Fruit fly (Drosophila melanogaster): ENCODE results near the gene CG18302.

CG18302 gene

DNA sequence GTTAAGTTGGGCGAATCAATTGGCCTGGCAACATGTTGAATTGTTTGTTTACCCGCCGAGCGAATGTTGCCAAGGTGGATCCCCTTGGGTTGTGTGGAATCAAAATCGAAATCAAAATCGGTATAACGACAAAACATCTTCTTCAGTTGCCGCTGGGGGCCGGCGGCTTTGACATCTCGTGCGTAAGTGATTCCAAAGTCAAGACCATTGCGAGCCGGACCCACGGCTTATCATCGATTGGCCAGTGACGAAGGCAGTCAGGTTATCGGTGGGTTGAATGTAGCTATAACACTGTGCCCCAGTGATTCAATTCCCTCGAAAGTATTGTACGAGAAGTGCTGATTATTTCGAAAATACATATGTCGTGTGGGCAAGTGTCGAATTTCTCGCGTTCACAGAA, 5.1 kb upstream of the CG18302 start:
- TF ChIP-seq Rel (GFP tag; optimal IDR thresholded peaks at IDR 0.05), result no peak
- peak; percentile 90 for TF ChIP-seq Rel (tag; optimal IDR thresholded peaks at IDR 0.05)
- TF ChIP-seq Hr78 (GFP tag; optimal IDR thresholded peaks at IDR 0.05), result no peak
- no peak for TF ChIP-seq psq (GFP tag; optimal IDR thresholded peaks at IDR 0.05)
- peak; percentile 1 for TF ChIP-seq CrebA (GFP tag; optimal IDR thresholded peaks at IDR 0.05; ENCODE audit: borderline replicate concordance)
- no peak for TF ChIP-seq ey (GFP tag; optimal IDR thresholded peaks at IDR 0.05)
- no peak for TF ChIP-seq sage (GFP tag; optimal IDR thresholded peaks at IDR 0.05)

DNA sequence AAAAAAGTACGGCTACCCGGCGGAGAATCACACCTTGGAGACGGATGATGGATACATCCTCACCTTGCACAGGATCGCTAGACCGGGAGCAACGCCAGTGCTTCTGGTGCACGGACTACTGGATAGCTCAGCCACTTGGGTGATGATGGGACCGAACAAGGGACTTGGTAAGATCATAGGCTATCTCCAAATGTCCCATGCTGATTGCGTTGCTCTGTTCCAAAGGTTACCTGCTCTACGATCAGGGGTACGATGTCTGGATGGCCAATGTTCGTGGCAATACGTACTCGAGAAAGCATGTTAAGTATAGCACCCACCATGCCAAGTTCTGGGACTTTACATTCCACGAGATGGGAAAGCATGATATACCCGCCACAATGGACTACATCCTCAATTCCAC, 4.0 kb upstream of the CG18302 start:
- TF ChIP-seq foxo (GFP tag; optimal IDR thresholded peaks at IDR 0.05), result no peak
- no peak for TF ChIP-seq usp (GFP tag; optimal IDR thresholded peaks at IDR 0.05)
- TF ChIP-seq Hr78 (GFP tag; optimal IDR thresholded peaks at IDR 0.05), result no peak
- TF ChIP-seq lola (GFP tag; optimal IDR thresholded peaks at IDR 0.05), result no peak
- TF ChIP-seq CG32264 (GFP tag; optimal IDR thresholded peaks at IDR 0.05), result no peak
- no peak for TF ChIP-seq pan (optimal IDR thresholded peaks at IDR 0.05)
- TF ChIP-seq Mio (GFP tag; optimal IDR thresholded peaks at IDR 0.05), result no peak
- no peak for TF ChIP-seq sage (GFP tag; optimal IDR thresholded peaks at IDR 0.05)
- TF ChIP-seq br (GFP tag; optimal IDR thresholded peaks at IDR 0.05), result no peak
- no peak for TF ChIP-seq h (GFP tag; optimal IDR thresholded peaks at IDR 0.05)
- TF ChIP-seq Hr83 (GFP tag; optimal IDR thresholded peaks at IDR 0.05; ENCODE audit: poor library complexity, severe bottlenecking), result no peak
- TF ChIP-seq Sp1 (GFP tag; optimal IDR thresholded peaks at IDR 0.05), result no peak
- TF ChIP-seq Rel (GFP tag; optimal IDR thresholded peaks at IDR 0.05), result no peak
- TF ChIP-seq Rel (tag; optimal IDR thresholded peaks at IDR 0.05), result no peak
- no peak for TF ChIP-seq CrebA (GFP tag; optimal IDR thresholded peaks at IDR 0.05; ENCODE audit: borderline replicate concordance)
- no peak for TF ChIP-seq Dfd (GFP tag; optimal IDR thresholded peaks at IDR 0.05)
- no peak for TF ChIP-seq HLH106 (tag; optimal IDR thresholded peaks at IDR 0.05)
- TF ChIP-seq psq (GFP tag; optimal IDR thresholded peaks at IDR 0.05), result no peak
- TF ChIP-seq Dif (GFP tag; optimal IDR thresholded peaks at IDR 0.05; ENCODE audit: partially characterized antibody), result no peak
- TF ChIP-seq ey (GFP tag; optimal IDR thresholded peaks at IDR 0.05), result no peak
- TF ChIP-seq Myc (optimal IDR thresholded peaks at IDR 0.05), result no peak

- TF ChIP-seq dsf (GFP tag; optimal IDR thresholded peaks at IDR 0.05; ENCODE audit: borderline replicate concordance), result no peak
- no peak for TF ChIP-seq CG9705 (GFP tag; optimal IDR thresholded peaks at IDR 0.05)
- TF ChIP-seq Mio (GFP tag; optimal IDR thresholded peaks at IDR 0.05), result no peak
- TF ChIP-seq foxo (GFP tag; optimal IDR thresholded peaks at IDR 0.05), result no peak
- TF ChIP-seq h (GFP tag; optimal IDR thresholded peaks at IDR 0.05), result no peak
Measured at dm6 chr2L:10531521-10531920, 2.6 kb upstream of the CG18302 start, which contains the start of gene CG18301. Gene CG18301, plus strand, starts transcription at chr2L:10531821.

DNA sequence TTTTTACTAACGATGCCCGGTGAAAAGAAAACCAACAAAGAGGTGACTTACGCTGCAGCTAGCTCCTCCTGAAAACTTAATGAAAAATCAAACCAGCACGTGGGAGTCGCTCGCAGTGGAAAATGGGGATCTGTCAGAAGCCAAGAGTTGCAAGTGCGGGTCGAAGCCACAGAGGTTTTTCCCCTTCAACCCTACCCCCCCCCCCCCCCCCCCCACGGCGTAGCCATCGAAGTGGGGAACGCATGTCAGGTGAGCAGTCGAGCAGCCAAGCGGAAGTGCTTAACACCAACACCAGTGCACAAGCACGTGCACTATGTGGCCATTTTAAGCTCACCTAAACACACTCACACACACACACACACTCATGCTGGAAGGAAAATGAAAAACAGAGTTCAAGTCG, 5.2 kb downstream of the CG18302 start:
- peak; percentile 82 for TF ChIP-seq Dfd (GFP tag; optimal IDR thresholded peaks at IDR 0.05)
- no peak for TF ChIP-seq Rel (GFP tag; optimal IDR thresholded peaks at IDR 0.05)
- TF ChIP-seq Rel (tag; optimal IDR thresholded peaks at IDR 0.05), result no peak
- no peak for TF ChIP-seq dsf (GFP tag; optimal IDR thresholded peaks at IDR 0.05; ENCODE audit: borderline replicate concordance)
- TF ChIP-seq CG32264 (GFP tag; optimal IDR thresholded peaks at IDR 0.05), result no peak
- no peak for TF ChIP-seq brk (GFP tag; optimal IDR thresholded peaks at IDR 0.05)
- TF ChIP-seq Mio (GFP tag; optimal IDR thresholded peaks at IDR 0.05), result no peak
- TF ChIP-seq N (GFP tag; optimal IDR thresholded peaks at IDR 0.05), result no peak
- TF ChIP-seq jim (GFP tag; optimal IDR thresholded peaks at IDR 0.05), result no peak

dm6 chr2L:10543048-10543752, 9.1 kb downstream of the CG18302 start:
- TF ChIP-seq GATAd (GFP tag; optimal IDR thresholded peaks at IDR 0.05), result no peak
- TF ChIP-seq dsf (GFP tag; optimal IDR thresholded peaks at IDR 0.05; ENCODE audit: borderline replicate concordance), result no peak
- no peak for TF ChIP-seq tai (GFP tag; optimal IDR thresholded peaks at IDR 0.05)
- no peak for TF ChIP-seq foxo (GFP tag; optimal IDR thresholded peaks at IDR 0.05)
- no peak for TF ChIP-seq rgr (GFP tag; optimal IDR thresholded peaks at IDR 0.05)
- no peak for TF ChIP-seq woc (GFP tag; optimal IDR thresholded peaks at IDR 0.05)
- no peak for TF ChIP-seq OdsH (GFP tag; optimal IDR thresholded peaks at IDR 0.05)
- TF ChIP-seq fru (GFP tag; optimal IDR thresholded peaks at IDR 0.05), result no peak

All from whole organism, wandering third instar larva.